Worm (Caenorhabditis elegans): ENCODE data around the gene gmeb-3.

DNA sequence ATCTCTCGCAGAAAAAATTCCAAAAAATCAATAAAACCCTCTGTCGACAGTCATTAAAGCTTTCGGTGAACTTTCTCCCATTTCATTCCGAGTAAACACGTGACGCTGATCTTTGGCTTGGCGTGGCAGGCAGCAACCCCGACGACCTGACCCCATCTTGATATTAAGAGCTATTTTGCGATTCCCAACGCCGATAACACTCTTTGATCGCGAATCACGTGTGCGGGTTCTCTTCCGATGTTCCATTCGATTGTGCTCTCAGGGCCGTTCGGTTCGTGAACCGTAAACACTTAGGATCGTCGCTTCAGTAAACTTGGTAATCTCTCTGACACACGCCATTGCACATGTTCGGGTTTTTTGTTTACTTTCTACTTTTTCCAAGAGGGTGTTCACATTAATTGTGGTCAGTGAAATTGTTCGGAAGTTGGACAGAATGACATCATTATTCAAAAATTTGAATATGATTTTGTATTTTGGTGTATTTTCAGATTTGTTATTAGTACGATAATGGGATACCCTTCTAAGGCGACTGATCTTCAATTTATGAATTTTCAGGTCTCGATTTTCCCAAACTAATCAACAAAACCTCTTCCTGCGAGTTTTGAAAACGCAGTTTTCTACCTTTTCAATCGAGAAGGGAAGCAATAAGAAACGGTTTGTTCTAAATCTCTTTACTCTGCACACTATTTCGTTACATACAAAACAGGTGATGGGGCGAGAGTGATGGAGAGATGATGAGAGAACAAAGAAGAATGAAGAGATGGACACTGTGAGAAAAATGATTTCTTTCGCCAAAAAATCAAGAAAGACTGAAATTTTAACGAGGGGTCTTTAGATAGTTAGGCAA, 29.1 kb downstream of the gmeb-3 start:
- no peak for TF ChIP-seq ets-7 (tag; optimal IDR thresholded peaks at IDR 0.05)
- no peak for TF ChIP-seq tbx-37 (GFP tag; conservative IDR thresholded peaks at IDR 0.05)
- no peak for TF ChIP-seq ama-1 (optimal IDR thresholded peaks at IDR 0.05)
- TF ChIP-seq hnd-1 (tag; optimal IDR thresholded peaks at IDR 0.05), result no peak
- no peak for TF ChIP-seq hmbx-1 (tag; optimal IDR thresholded peaks at IDR 0.05)
- TF ChIP-seq B0310.2 (tag; optimal IDR thresholded peaks at IDR 0.05), result no peak
